Worm (Caenorhabditis elegans): Measurements from ENCODE around the gene mif-4.
A peak's percentile ranks its signal among the peaks of the same experiment; 100 is the strongest.
"Not testable (repeated sequence)": the region's sequence is repeated elsewhere in the genome, so short reads cannot be mapped to it uniquely, and the experiment has no call there.

The mif-4 gene

ce11 chrIV:6317357-6317756 lies 18.4 kb downstream of the mif-4 start, which contains the start of gene Y73B6BL.12:
TSS of gene Y73B6BL.12 (minus strand) at chrIV:6317457.
- not testable (repeated sequence) for TF ChIP-seq nhr-77 (tag; optimal IDR thresholded peaks at IDR 0.05); nhr-11 (tag; optimal IDR thresholded peaks at IDR 0.05); sma-3 (GFP tag; optimal IDR thresholded peaks at IDR 0.05)

DNA sequence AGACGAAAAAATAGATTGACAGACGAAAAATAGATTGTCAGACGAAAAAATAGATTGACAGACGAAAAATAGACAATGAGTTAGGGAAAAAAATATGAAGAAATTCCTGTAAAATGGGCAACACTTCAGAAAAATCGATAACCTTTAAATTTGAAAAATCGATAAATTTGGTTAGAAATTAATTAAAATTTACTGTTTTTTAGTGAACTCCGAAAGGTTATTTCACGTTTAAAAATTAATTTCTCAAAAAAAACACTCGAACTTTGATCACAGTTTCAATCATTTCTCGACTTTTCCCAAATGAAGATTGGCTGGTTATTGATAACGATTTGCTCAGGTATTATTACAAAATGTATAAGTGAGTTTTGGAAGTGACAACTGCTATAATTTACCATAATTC lies 28.4 kb downstream of the mif-4 start, which contains the start of gene csp-2:
Gene csp-2, plus strand, starts transcription at position 301 of the 400 bp plus-strand sequence.
- TF ChIP-seq mdl-1 (tag; optimal IDR thresholded peaks at IDR 0.05) (no peak), nhr-237 (tag; optimal IDR thresholded peaks at IDR 0.05) (no peak), unc-39 (tag; optimal IDR thresholded peaks at IDR 0.05) (no peak), elt-3 (tag; optimal IDR thresholded peaks at IDR 0.05) (no peak), gmeb-1 (tag; optimal IDR thresholded peaks at IDR 0.05) (no peak), sma-3 (GFP tag; optimal IDR thresholded peaks at IDR 0.05) (no peak), egl-27 (tag; optimal IDR thresholded peaks at IDR 0.05) (no peak), sma-9 (GFP tag; optimal IDR thresholded peaks at IDR 0.05) (no peak), sma-9 (tag; optimal IDR thresholded peaks at IDR 0.05) (no peak), C34F6.9 (tag; optimal IDR thresholded peaks at IDR 0.05) (no peak), snpc-4 (tag; optimal IDR thresholded peaks at IDR 0.05) (no peak)

ce11 chrIV:6303642-6304041 lies 32.2 kb downstream of the mif-4 start, which contains the start of gene srv-25:
TSS of gene srv-25 (minus strand) at chrIV:6303742.
- no peak for TF ChIP-seq nhr-12 (tag; optimal IDR thresholded peaks at IDR 0.05)
- TF ChIP-seq R02D3.7 (tag; optimal IDR thresholded peaks at IDR 0.05) = no peak
- no peak for TF ChIP-seq crh-2 (tag; optimal IDR thresholded peaks at IDR 0.05)

DNA sequence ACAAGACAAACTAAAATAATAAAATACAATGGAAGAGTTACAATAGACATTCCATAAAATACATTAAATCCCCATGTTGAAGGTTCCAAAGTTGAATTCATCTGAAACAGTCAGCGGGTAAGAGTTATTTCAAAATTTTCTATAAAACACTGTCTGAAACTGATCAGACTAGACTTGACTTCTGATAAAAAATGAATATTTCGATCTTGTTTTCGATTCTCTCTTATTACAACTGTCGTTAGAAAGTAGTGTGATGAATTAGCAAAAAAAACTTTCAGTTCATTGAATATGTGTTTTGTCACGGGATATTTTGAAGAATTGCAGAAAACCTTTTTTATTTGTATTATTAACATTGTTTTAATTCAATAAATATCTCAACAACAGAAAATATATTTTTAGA lies 34.0 kb downstream of the mif-4 start, which contains the start of gene srv-26:
Gene srv-26, minus strand, starts transcription at position 101 of the 400 bp plus-strand sequence.
- no peak for TF ChIP-seq ceh-16 (tag; optimal IDR thresholded peaks at IDR 0.05)
- TF ChIP-seq C34F6.9 (tag; optimal IDR thresholded peaks at IDR 0.05) = no peak
- no peak for TF ChIP-seq ZK546.5 (tag; optimal IDR thresholded peaks at IDR 0.05)
- no peak for TF ChIP-seq dmd-4 (tag; optimal IDR thresholded peaks at IDR 0.05)
- TF ChIP-seq lin-13 (GFP tag; optimal IDR thresholded peaks at IDR 0.05) = no peak
- no peak for TF ChIP-seq aly-2 (tag; optimal IDR thresholded peaks at IDR 0.05)
- TF ChIP-seq nhr-21 (tag; optimal IDR thresholded peaks at IDR 0.05) = no peak

DNA sequence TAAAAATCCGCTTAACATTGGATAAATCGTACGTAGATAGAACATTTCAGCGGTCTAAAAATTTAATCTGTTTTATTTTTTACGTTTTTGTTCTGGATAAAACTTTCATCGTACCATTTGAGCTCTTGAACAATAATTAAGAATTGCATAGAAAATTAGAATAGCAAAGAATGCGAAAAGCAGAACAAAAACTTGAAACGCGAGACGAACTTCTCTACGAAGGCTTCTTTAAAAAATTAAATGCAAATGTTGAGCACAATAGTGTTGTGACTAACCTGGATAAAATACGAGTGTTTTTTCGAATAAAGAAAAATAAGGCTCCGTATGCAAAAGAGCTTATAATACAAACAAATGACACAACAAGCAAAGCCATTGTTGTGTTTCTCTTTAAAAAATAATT lies 36.3 kb downstream of the mif-4 start:
- TF ChIP-seq lin-11 (tag; optimal IDR thresholded peaks at IDR 0.05) (no peak), nhr-6 (tag; optimal IDR thresholded peaks at IDR 0.05) (no peak), dmd-4 (tag; optimal IDR thresholded peaks at IDR 0.05) (no peak), ztf-1 (GFP tag; conservative IDR thresholded peaks at IDR 0.05) (no peak), mdl-1 (tag; optimal IDR thresholded peaks at IDR 0.05) (no peak)

ce11 chrIV:6298253-6298652 lies 37.5 kb downstream of the mif-4 start, which contains the start of gene srv-27:
TSS of gene srv-27 (minus strand) at chrIV:6298353.
- TF ChIP-seq F13H6.1 (tag; optimal IDR thresholded peaks at IDR 0.05) = no peak

- peak; percentile 21 for TF ChIP-seq unc-55 (GFP tag; optimal IDR thresholded peaks at IDR 0.05)
- TF ChIP-seq lsy-2 (tag; optimal IDR thresholded peaks at IDR 0.05) = no peak
- TF ChIP-seq nhr-10 (tag; optimal IDR thresholded peaks at IDR 0.05) = no peak
- TF ChIP-seq crh-2 (tag; optimal IDR thresholded peaks at IDR 0.05) = no peak
- TF ChIP-seq ama-1 (optimal IDR thresholded peaks at IDR 0.05) = no peak
- no peak for TF ChIP-seq C34F6.9 (tag; optimal IDR thresholded peaks at IDR 0.05)
- no peak for TF ChIP-seq nhr-11 (tag; optimal IDR thresholded peaks at IDR 0.05)
Measured at ce11 chrIV:6294081-6294480, 41.7 kb downstream of the mif-4 start, which contains the start of gene hil-2. TSS of gene hil-2 (plus strand) at chrIV:6294240.

DNA sequence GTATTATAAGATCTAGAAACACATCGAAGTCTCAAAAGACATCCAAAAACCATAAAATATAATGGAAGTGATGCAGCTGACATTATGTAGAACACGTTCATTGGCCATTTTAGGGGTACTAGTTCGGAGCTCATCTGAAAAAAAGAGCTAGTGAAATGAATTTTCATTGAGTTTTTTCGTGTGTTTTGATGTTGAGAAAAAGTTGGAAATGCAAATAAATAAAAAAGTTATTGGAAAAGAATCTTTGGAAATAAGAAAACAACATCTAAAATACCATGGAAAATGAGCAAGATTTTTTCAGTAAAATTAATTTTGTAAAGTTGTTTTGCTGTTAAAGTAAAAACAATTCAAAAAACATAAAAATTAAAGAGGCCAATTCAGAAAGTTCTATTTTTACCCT lies 45.1 kb downstream of the mif-4 start, which contains the start of gene srv-24:
Gene srv-24, minus strand, starts transcription at position 101 of the 400 bp plus-strand sequence.
- TF ChIP-seq nhr-129 (tag; optimal IDR thresholded peaks at IDR 0.05) = no peak
- TF ChIP-seq peb-1 (tag; optimal IDR thresholded peaks at IDR 0.05) = no peak
- TF ChIP-seq skn-1 (tag; optimal IDR thresholded peaks at IDR 0.05) = no peak

All from whole organism, L2 larva.